Fruit fly (Drosophila melanogaster) whole organism: ENCODE results near the gene CG34124.

ENCODE experiments used
- pan ChIP-seq: fragments of >200 bp; optimal IDR thresholded peaks from 2 replicates; lab custom pipeline; 2017
- psq ChIP-seq: fragments of >200 bp; optimal IDR thresholded peaks from 2 replicates; lab custom pipeline; 2017
- usp ChIP-seq: fragments of >200 bp; optimal IDR thresholded peaks from 2 replicates; lab custom pipeline; 2017; ENCODE audit warnings: missing biosample characterization, missing genetic modification characterization, mixed read lengths

dm6 chr2L:4950667-4951066 is 7.5 kb upstream of the CG34124 start, which contains the start of gene Jon25Biii:
- TF ChIP-seq usp (GFP tag; lab: Kevin White, UChicago), result no peak
- no peak for TF ChIP-seq psq (lab: Kevin White, UChicago)
- TF ChIP-seq pan (lab: Kevin White, UChicago), result no peak
